Fruit fly (Drosophila melanogaster) whole organism, embryonic: ENCODE measurements around the gene ABCB7.

Source experiments
- HLH54F ChIP-seq: fragments of 200-800 bp; sonication (Bioruptor generic); optimal IDR thresholded peaks from 3 replicates; lab custom pipeline; 2016; ENCODE audit warnings: missing biosample characterization, missing genetic modification characterization
- gcm ChIP-seq: fragments of 200-800 bp; sonication (Bioruptor generic); optimal IDR thresholded peaks from 2 replicates; lab custom pipeline; 2019; ENCODE audit warnings: missing biosample characterization, mild to moderate bottlenecking, missing genetic modification characterization, moderate library complexity

dm6 chr3L:1664876-1665275 is 46.7 kb downstream of the ABCB7 start, which contains the start of the genes Srrm234 and CG7974:
- TF ChIP-seq HLH54F (no peak), gcm (GFP tag; lab: Kevin White, UChicago) (no peak)
